Worm (Caenorhabditis elegans): ENCODE results near the gene npp-19.

The npp-19 gene

ce11 chrII:10800209-10800608 is 1.9 kb upstream of the npp-19 start:
- TF ChIP-seq aly-1 (tag; optimal IDR thresholded peaks at IDR 0.05): no peak
- no peak for TF ChIP-seq scrt-1 (GFP tag; IDR thresholded peaks at IDR 0.05)
- no peak for TF ChIP-seq ceh-36 (tag; optimal IDR thresholded peaks at IDR 0.05)
- no peak for TF ChIP-seq tra-4 (tag; optimal IDR thresholded peaks at IDR 0.05)
- no peak for TF ChIP-seq ets-7 (tag; optimal IDR thresholded peaks at IDR 0.05)
- no peak for TF ChIP-seq tbx-11 (GFP tag; IDR thresholded peaks at IDR 0.05)
- no peak for TF ChIP-seq tbx-37 (GFP tag; conservative IDR thresholded peaks at IDR 0.05)
- TF ChIP-seq ceh-13 (GFP tag; optimal IDR thresholded peaks at IDR 0.05): no peak
- no peak for TF ChIP-seq ama-1 (optimal IDR thresholded peaks at IDR 0.05)
- no peak for TF ChIP-seq hmg-4 (GFP tag; optimal IDR thresholded peaks at IDR 0.05)
- TF ChIP-seq flt-1 (GFP tag; IDR thresholded peaks at IDR 0.05): no peak
- TF ChIP-seq F13C5.2 (tag; optimal IDR thresholded peaks at IDR 0.05): no peak

- TF ChIP-seq F13C5.2 (tag; optimal IDR thresholded peaks at IDR 0.05): no peak
- TF ChIP-seq hmbx-1 (tag; optimal IDR thresholded peaks at IDR 0.05): no peak
- TF ChIP-seq tra-4 (tag; optimal IDR thresholded peaks at IDR 0.05): no peak
- TF ChIP-seq tbx-37 (GFP tag; conservative IDR thresholded peaks at IDR 0.05): no peak
- TF ChIP-seq hmg-4 (GFP tag; optimal IDR thresholded peaks at IDR 0.05): no peak
- no peak for TF ChIP-seq flt-1 (GFP tag; IDR thresholded peaks at IDR 0.05)
Measured at ce11 chrII:10796194-10796593, 2.1 kb downstream of the npp-19 start, which contains the start of gene set-14. TSS of gene set-14 (minus strand) at chrII:10796294.

DNA sequence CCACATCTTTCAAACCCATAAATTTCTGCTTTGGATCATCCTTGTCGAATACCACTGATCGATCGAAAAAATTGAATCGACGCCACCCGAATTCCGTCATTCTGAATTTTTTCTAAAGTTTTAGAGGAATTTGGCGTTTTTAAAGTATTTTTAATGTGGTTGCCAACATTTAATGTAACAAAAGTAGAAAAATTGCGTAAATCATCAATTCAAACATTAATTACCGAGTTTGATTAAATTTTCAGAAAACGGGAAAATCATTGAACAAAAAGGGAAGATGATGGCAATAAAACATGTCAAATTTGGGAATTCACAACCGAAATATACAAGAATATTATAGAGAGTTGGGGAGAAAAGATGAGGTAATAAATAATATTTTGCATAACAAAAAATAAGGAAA is 4.9 kb downstream of the npp-19 start, which contains the start of gene vps-11:
Gene vps-11, minus strand, starts transcription at position 101 of the 400 bp plus-strand sequence.
- TF ChIP-seq hmbx-1 (tag; optimal IDR thresholded peaks at IDR 0.05) (no peak), tra-4 (tag; optimal IDR thresholded peaks at IDR 0.05) (no peak), F13C5.2 (tag; optimal IDR thresholded peaks at IDR 0.05) (no peak), sea-1 (GFP tag; conservative IDR thresholded peaks at IDR 0.05) (no peak)

DNA sequence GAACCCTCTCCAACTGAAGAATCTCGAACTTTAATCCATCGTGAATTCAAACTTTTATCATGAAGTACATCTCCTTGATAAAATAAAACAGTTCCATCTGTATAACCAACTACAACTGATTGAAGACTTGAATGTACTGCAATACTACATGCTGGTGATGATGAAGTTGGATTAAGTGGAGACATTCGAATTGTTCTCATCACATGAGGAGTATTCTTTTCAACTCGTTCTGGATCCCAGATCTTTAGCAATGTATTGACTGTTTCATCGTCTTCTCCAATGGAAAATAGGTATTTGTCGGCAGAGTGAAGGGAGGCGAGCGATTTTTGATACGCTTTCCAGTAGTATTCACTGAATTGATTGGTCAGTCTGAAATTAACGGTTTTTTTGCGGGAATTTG is 5.7 kb downstream of the npp-19 start:
- TF ChIP-seq ama-1 (optimal IDR thresholded peaks at IDR 0.05): no peak
- TF ChIP-seq hnd-1 (tag; optimal IDR thresholded peaks at IDR 0.05): no peak
- TF ChIP-seq tbx-11 (GFP tag; IDR thresholded peaks at IDR 0.05): no peak
- TF ChIP-seq ceh-36 (tag; optimal IDR thresholded peaks at IDR 0.05): no peak
- no peak for TF ChIP-seq pes-1 (GFP tag; IDR thresholded peaks at IDR 0.05)
- no peak for TF ChIP-seq aly-1 (tag; optimal IDR thresholded peaks at IDR 0.05)
- TF ChIP-seq ets-7 (tag; optimal IDR thresholded peaks at IDR 0.05): no peak

ce11 chrII:10787240-10787639 is 11.0 kb downstream of the npp-19 start, which contains the start of gene tag-209:
TSS of gene tag-209 (plus strand) at chrII:10787312.
- TF ChIP-seq pes-1 (GFP tag; IDR thresholded peaks at IDR 0.05) (0 out of 2 replicates have a peak, but pooled peaks have one; percentile 5), ceh-36 (tag; optimal IDR thresholded peaks at IDR 0.05) (no peak), ama-1 (optimal IDR thresholded peaks at IDR 0.05) (peak; percentile 87)

ce11 chrII:10784780-10785463 is 13.4 kb downstream of the npp-19 start, which contains the start of gene cdl-1:
TSS of gene cdl-1 (plus strand) at chrII:10785452.
- TF ChIP-seq hmbx-1 (tag; optimal IDR thresholded peaks at IDR 0.05) (no peak), flt-1 (GFP tag; IDR thresholded peaks at IDR 0.05) (0 out of 2 replicates have a peak, but pooled peaks have one; percentile 12)

DNA sequence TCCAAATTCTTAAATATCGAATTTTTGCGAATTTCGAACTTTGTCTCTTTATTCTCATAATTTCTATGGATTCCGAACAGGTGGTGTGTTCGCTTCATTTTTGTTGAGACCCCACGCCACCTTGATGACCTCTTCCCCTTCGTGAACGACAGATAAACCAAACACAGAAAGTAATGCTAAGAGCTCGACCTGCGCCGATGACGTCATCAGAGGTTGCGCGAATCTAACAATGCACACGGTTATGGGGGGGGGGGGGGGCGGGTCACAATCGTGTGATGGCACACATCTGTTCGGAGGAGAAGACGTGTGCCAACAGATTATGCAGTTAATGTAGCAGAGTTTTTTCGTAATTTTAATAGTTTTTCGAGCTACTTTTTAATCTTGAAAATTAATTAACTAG is 14.0 kb downstream of the npp-19 start:
- TF ChIP-seq tra-4 (tag; optimal IDR thresholded peaks at IDR 0.05): no peak
- no peak for TF ChIP-seq tbx-37 (GFP tag; conservative IDR thresholded peaks at IDR 0.05)
- no peak for TF ChIP-seq F13C5.2 (tag; optimal IDR thresholded peaks at IDR 0.05)
- TF ChIP-seq flt-1 (GFP tag; IDR thresholded peaks at IDR 0.05): no peak
- TF ChIP-seq hmbx-1 (tag; optimal IDR thresholded peaks at IDR 0.05): no peak
- TF ChIP-seq scrt-1 (GFP tag; IDR thresholded peaks at IDR 0.05): no peak
- no peak for TF ChIP-seq ets-7 (tag; optimal IDR thresholded peaks at IDR 0.05)
- TF ChIP-seq sea-1 (GFP tag; conservative IDR thresholded peaks at IDR 0.05): no peak
- TF ChIP-seq ama-1 (optimal IDR thresholded peaks at IDR 0.05): no peak
- no peak for TF ChIP-seq pes-1 (GFP tag; IDR thresholded peaks at IDR 0.05)
- no peak for TF ChIP-seq hnd-1 (tag; optimal IDR thresholded peaks at IDR 0.05)
- no peak for TF ChIP-seq aly-1 (tag; optimal IDR thresholded peaks at IDR 0.05)
- TF ChIP-seq ceh-13 (GFP tag; optimal IDR thresholded peaks at IDR 0.05): no peak
- no peak for TF ChIP-seq ceh-36 (tag; optimal IDR thresholded peaks at IDR 0.05)
- no peak for TF ChIP-seq tbx-11 (GFP tag; IDR thresholded peaks at IDR 0.05)

DNA sequence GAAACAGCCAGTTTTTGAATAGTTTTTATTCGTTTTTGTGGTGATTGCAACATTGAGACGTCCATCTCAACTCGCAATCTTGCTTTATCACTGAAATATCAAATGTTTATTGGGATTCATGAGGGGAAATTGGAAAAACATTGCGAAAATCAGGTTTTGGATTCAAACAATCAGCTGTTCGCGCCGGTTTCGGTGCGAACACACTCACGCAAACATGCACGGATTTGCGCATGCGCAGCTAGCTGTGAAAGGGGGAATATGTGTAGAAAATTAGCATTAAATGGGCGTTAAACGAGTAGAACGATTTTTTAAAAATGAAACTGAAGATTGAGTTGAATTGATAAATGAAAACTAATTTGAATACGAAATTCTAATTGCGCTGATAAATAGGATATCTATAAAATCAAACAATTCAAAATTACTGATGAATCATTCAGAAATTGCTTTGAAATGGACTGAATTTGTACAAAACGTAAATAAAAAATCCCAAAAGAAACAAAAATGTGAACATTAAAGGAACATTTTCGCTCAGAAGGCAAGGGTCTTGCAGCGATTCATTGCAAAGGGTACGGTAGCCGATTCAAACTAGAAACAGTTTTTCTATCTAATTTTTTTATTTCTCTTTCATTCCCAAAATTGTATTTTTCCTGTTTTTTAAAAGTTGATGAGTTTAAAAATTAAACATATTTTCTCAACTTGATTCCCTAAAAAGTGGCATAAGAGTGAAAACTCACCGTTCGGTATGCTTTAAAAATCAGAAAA is 14.9 kb downstream of the npp-19 start, which contains the start of gene ect-2:
Gene ect-2, minus strand, starts transcription at position 762 of the 762 bp plus-strand sequence.
- TF ChIP-seq ama-1 (optimal IDR thresholded peaks at IDR 0.05): no peak
- TF ChIP-seq flt-1 (GFP tag; IDR thresholded peaks at IDR 0.05): no peak
- no peak for TF ChIP-seq hmg-4 (GFP tag; optimal IDR thresholded peaks at IDR 0.05)
- TF ChIP-seq B0310.2 (tag; optimal IDR thresholded peaks at IDR 0.05): no peak
- no peak for TF ChIP-seq hmbx-1 (tag; optimal IDR thresholded peaks at IDR 0.05)
- TF ChIP-seq F13C5.2 (tag; optimal IDR thresholded peaks at IDR 0.05): no peak
- TF ChIP-seq aly-1 (tag; optimal IDR thresholded peaks at IDR 0.05): no peak
- TF ChIP-seq ets-7 (tag; optimal IDR thresholded peaks at IDR 0.05): no peak
- no peak for TF ChIP-seq scrt-1 (GFP tag; IDR thresholded peaks at IDR 0.05)
- no peak for TF ChIP-seq sea-1 (GFP tag; conservative IDR thresholded peaks at IDR 0.05)
- TF ChIP-seq tbx-11 (GFP tag; IDR thresholded peaks at IDR 0.05): no peak
- TF ChIP-seq ceh-36 (tag; optimal IDR thresholded peaks at IDR 0.05): no peak
- TF ChIP-seq ceh-13 (GFP tag; optimal IDR thresholded peaks at IDR 0.05): no peak
- no peak for TF ChIP-seq tra-4 (tag; optimal IDR thresholded peaks at IDR 0.05)
- TF ChIP-seq hnd-1 (tag; optimal IDR thresholded peaks at IDR 0.05): no peak
- TF ChIP-seq tbx-37 (GFP tag; conservative IDR thresholded peaks at IDR 0.05): no peak
- TF ChIP-seq pes-1 (GFP tag; IDR thresholded peaks at IDR 0.05): no peak
